Fruit fly (Drosophila melanogaster) whole organism, wandering third instar larva: ENCODE measurements around the gene CG13305.
A peak's percentile ranks its signal among the peaks of the same experiment; 100 is the strongest.

Experiments
- CG32264 ChIP-seq: fragments of 200-800 bp; sonication (Bioruptor generic); optimal IDR thresholded peaks from 2 replicates; lab custom pipeline; 2016; ENCODE audit warnings: missing biosample characterization, missing genetic modification characterization
- Dfd ChIP-seq: fragments of >200 bp; optimal IDR thresholded peaks from 2 replicates; lab custom pipeline; 2017; ENCODE audit warnings: missing biosample characterization, missing genetic modification characterization
- GATAd ChIP-seq: sonication (Bioruptor generic); optimal IDR thresholded peaks from 2 replicates; lab custom pipeline; 2016; ENCODE audit warnings: missing biosample characterization, missing genetic modification characterization
- Hnf4 ChIP-seq: fragments of 200-800 bp; sonication (Bioruptor generic); optimal IDR thresholded peaks from 2 replicates; lab custom pipeline; 2016; ENCODE audit warnings: missing biosample characterization, mild to moderate bottlenecking, missing genetic modification characterization
- Hr78 ChIP-seq: fragments of >200 bp; optimal IDR thresholded peaks from 2 replicates; lab custom pipeline; 2017; ENCODE audit warnings: missing biosample characterization, missing genetic modification characterization
- Myc ChIP-seq: fragments of >200 bp; optimal IDR thresholded peaks from 2 replicates; lab custom pipeline; 2017
- OdsH ChIP-seq: fragments of 200-800 bp; sonication (Bioruptor generic); optimal IDR thresholded peaks from 2 replicates; lab custom pipeline; 2016; ENCODE audit warnings: missing biosample characterization, mild to moderate bottlenecking, missing genetic modification characterization
- fru ChIP-seq: fragments of 200-800 bp; sonication (Bioruptor generic); optimal IDR thresholded peaks from 3 replicates; lab custom pipeline; 2016; ENCODE audit warnings: missing biosample characterization, mild to moderate bottlenecking, missing genetic modification characterization
- lola ChIP-seq: fragments of >200 bp; optimal IDR thresholded peaks from 2 replicates; lab custom pipeline; 2017; ENCODE audit warnings: missing biosample characterization, missing genetic modification characterization
- pan ChIP-seq: fragments of >200 bp; optimal IDR thresholded peaks from 2 replicates; lab custom pipeline; 2017
- woc ChIP-seq: sonication (Bioruptor generic); optimal IDR thresholded peaks from 2 replicates; lab custom pipeline; 2016; ENCODE audit warnings: missing biosample characterization, mild to moderate bottlenecking, missing genetic modification characterization

DNA sequence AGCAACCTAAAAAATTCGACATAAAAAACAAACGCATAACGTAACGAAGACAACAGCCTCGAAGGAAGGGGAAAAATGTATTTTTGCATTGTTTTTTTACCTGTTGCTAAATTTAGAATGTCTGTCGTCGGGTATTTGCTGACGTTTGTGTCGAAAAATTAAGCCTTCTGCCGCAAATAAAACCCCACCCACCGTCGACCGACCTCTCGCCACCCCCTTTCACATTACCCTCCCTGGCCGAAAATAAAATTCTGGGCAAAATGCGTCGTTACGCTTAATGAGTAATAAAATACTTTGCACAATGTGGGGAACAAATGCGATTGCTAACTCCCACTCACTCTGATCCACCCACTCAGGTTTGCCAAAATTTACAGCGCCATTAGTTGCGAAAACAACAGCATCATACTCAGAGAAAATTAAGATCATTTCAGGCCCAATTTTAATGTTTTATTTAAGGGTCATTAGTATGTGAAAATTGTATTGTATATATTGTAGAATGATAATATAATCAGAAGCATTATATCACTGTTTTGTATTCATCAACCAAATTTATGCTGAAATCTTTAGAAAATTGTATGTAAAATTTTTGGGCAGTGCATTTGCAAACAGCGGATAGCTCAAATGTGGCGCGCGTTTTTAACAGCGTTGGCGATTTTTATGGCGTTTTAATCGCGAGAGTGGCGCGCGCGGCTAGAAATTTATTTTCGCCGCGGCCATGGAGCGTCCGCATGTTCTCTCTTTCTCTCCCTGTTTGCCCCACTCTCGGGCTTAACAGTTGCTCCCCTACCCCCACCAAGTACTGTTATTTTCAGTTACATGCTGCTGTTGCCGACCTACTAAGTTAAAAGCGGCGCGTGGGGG is 25.8 kb upstream of the CG13305 start:
- peak; percentile 81 for TF ChIP-seq OdsH
- TF ChIP-seq pan = no peak
- peak; percentile 20 for TF ChIP-seq woc (GFP tag; lab: Kevin White, UChicago)
- peak; percentile 11 for TF ChIP-seq CG32264 (GFP tag; lab: Kevin White, UChicago)
- no peak for TF ChIP-seq Hr78 (GFP tag; lab: Kevin White, UChicago)
- no peak for TF ChIP-seq lola
- TF ChIP-seq GATAd (GFP tag; lab: Kevin White, UChicago) = peak; percentile 8
- TF ChIP-seq fru (GFP tag; lab: Kevin White, UChicago) = peak; percentile 83
- peak; percentile 63 for TF ChIP-seq Hnf4
- TF ChIP-seq Myc = peak; percentile 53
- no peak for TF ChIP-seq Dfd (GFP tag; lab: Kevin White, UChicago)
